Worm (Caenorhabditis elegans) whole organism, young adult: Measurements from ENCODE around the gene Y54G2A.77.
"Not testable (repeated sequence)": the region's sequence is repeated elsewhere in the genome, so short reads cannot be mapped to it uniquely, and the experiment has no call there.

Experiments used
- C06A6.2 ChIP-seq: fragments of 200-800 bp; sonication (Bioruptor generic); conservative IDR thresholded peaks from 2 replicates; pipeline ENCODE4 v1.3.6; 2022; ENCODE audit warnings: missing genetic modification characterization, missing compliant biosample characterization
- F33H1.4 ChIP-seq: fragments of 200-800 bp; sonication (Bioruptor generic); IDR thresholded peaks from 2 replicates; pipeline ENCODE4 v1.3.6; 2022; ENCODE audit warnings: missing genetic modification reagents, missing genetic modification characterization, missing compliant biosample characterization
- F49E8.2 ChIP-seq: sonication (generic microtip); optimal IDR thresholded peaks from 3 replicates; lab custom pipeline; 2017; ENCODE audit warnings: missing genetic modification characterization, mild to moderate bottlenecking, missing compliant biosample characterization, antibody characterized with exemption, moderate library complexity; ENCODE audit not compliant: insufficient read depth
- F57C9.4 ChIP-seq: sonication (generic microtip); optimal IDR thresholded peaks from 2 replicates; lab custom pipeline; 2017; ENCODE audit warnings: mild to moderate bottlenecking, missing genetic modification characterization, missing compliant biosample characterization
- K11D2.4 ChIP-seq: fragments of 200-800 bp; sonication (Bioruptor generic); IDR thresholded peaks from 2 replicates; pipeline ENCODE4 v1.3.6; 2022; ENCODE audit warnings: missing genetic modification reagents, missing genetic modification characterization, missing compliant biosample characterization
- T26A5.8 ChIP-seq: sonication (generic microtip); optimal IDR thresholded peaks from 2 replicates; lab custom pipeline; 2016; ENCODE audit warnings: missing genetic modification characterization, missing compliant biosample characterization
- Y53F4B.3 ChIP-seq: fragments of 200-800 bp; sonication (Bioruptor generic); IDR thresholded peaks from 2 replicates; pipeline ENCODE4 v1.3.6; 2022; ENCODE audit warnings: missing genetic modification reagents, missing genetic modification characterization, missing compliant biosample characterization
- Y95B8A.8 ChIP-seq: fragments of 200-800 bp; sonication (Bioruptor generic); IDR thresholded peaks from 2 replicates; pipeline ENCODE4 v1.3.6; 2022; ENCODE audit warnings: missing genetic modification reagents, missing genetic modification characterization, missing compliant biosample characterization
- atf-7 ChIP-seq: sonication (generic microtip); optimal IDR thresholded peaks from 2 replicates; lab custom pipeline; 2017; ENCODE audit warnings: mild to moderate bottlenecking, missing genetic modification characterization, missing compliant biosample characterization
- athp-1 ChIP-seq: sonication (generic microtip); optimal IDR thresholded peaks from 2 replicates; lab custom pipeline; 2017; ENCODE audit warnings: mild to moderate bottlenecking, missing genetic modification characterization, missing compliant biosample characterization
- attf-3 ChIP-seq: fragments of 200-800 bp; sonication (Bioruptor generic); conservative IDR thresholded peaks from 2 replicates; pipeline ENCODE4 v1.3.6; 2022; ENCODE audit warnings: missing genetic modification reagents, missing genetic modification characterization, missing compliant biosample characterization
- attf-6 ChIP-seq: fragments of 200-800 bp; sonication (Bioruptor generic); IDR thresholded peaks from 2 replicates; pipeline ENCODE4 v1.3.6; 2022; ENCODE audit warnings: missing genetic modification reagents, missing genetic modification characterization, missing compliant biosample characterization
- bed-1 ChIP-seq: fragments of 200-800 bp; sonication (Bioruptor generic); IDR thresholded peaks from 2 replicates; pipeline ENCODE4 v1.3.6; 2022; ENCODE audit warnings: missing genetic modification reagents, missing genetic modification characterization, missing compliant biosample characterization
- bed-2 ChIP-seq: fragments of 200-800 bp; sonication (Bioruptor generic); IDR thresholded peaks from 2 replicates; pipeline ENCODE4 v1.3.6; 2022; ENCODE audit warnings: missing genetic modification reagents, missing genetic modification characterization, missing compliant biosample characterization
- ceh-27 ChIP-seq: fragments of 200-800 bp; sonication (Bioruptor generic); optimal IDR thresholded peaks from 2 replicates; lab custom pipeline; 2018; ENCODE audit warnings: mild to moderate bottlenecking, missing genetic modification characterization, moderate library complexity, missing compliant biosample characterization
- ceh-58 ChIP-seq: fragments of 200-800 bp; sonication (Bioruptor generic); IDR thresholded peaks from 2 replicates; pipeline ENCODE4 v1.3.6; 2022; ENCODE audit warnings: missing genetic modification characterization, missing compliant biosample characterization
- ceh-91 ChIP-seq: fragments of 200-800 bp; sonication (Bioruptor generic); IDR thresholded peaks from 2 replicates; pipeline ENCODE4 v1.3.6; 2022; ENCODE audit warnings: missing genetic modification reagents, missing genetic modification characterization, missing compliant biosample characterization
- chd-7 ChIP-seq: sonication (generic microtip); optimal IDR thresholded peaks from 2 replicates; lab custom pipeline; 2016; ENCODE audit warnings: mild to moderate bottlenecking, missing genetic modification characterization, moderate library complexity, missing compliant biosample characterization
- dox-1 ChIP-seq: fragments of 200-800 bp; sonication (Bioruptor generic); IDR thresholded peaks from 2 replicates; pipeline ENCODE4 v1.3.6; 2022; ENCODE audit warnings: missing genetic modification reagents, missing genetic modification characterization, missing compliant biosample characterization
- egl-44 ChIP-seq: fragments of 200-800 bp; sonication (Bioruptor generic); IDR thresholded peaks from 2 replicates; pipeline ENCODE4 v1.3.6; 2022; ENCODE audit warnings: missing genetic modification reagents, missing genetic modification characterization, missing compliant biosample characterization
- ets-4 ChIP-seq: fragments of 200-800 bp; sonication (Bioruptor generic); optimal IDR thresholded peaks from 2 replicates; lab custom pipeline; 2018; ENCODE audit warnings: mild to moderate bottlenecking, missing genetic modification characterization, missing compliant biosample characterization
- him-1 ChIP-seq: sonication (generic microtip); optimal IDR thresholded peaks from 2 replicates; lab custom pipeline; 2016; ENCODE audit warnings: missing genotype, missing genetic modification reagents, missing genetic modification characterization, missing compliant biosample characterization
- hrde-1 ChIP-seq: sonication (generic microtip); optimal IDR thresholded peaks from 2 replicates; lab custom pipeline; 2016; ENCODE audit warnings: missing genetic modification characterization, mild to moderate bottlenecking, missing compliant biosample characterization, moderate library complexity, missing genotype, missing genetic modification reagents, borderline replicate concordance
- hsf-1 ChIP-seq: fragments of 200-800 bp; sonication (Bioruptor generic); IDR thresholded peaks from 2 replicates; pipeline ENCODE4 v1.3.6; 2022; ENCODE audit warnings: missing genetic modification reagents, missing genetic modification characterization, missing compliant biosample characterization
- lag-1 ChIP-seq: fragments of 200-800 bp; sonication (Bioruptor generic); IDR thresholded peaks from 2 replicates; pipeline ENCODE4 v1.3.6; 2022; ENCODE audit warnings: missing genetic modification reagents, missing genetic modification characterization, missing compliant biosample characterization
- let-526 ChIP-seq: fragments of 200-800 bp; sonication (Bioruptor generic); IDR thresholded peaks from 2 replicates; pipeline ENCODE4 v1.3.6; 2022; ENCODE audit warnings: missing genetic modification reagents, missing genetic modification characterization, missing compliant biosample characterization
- lin-40 ChIP-seq: sonication (generic microtip); optimal IDR thresholded peaks from 2 replicates; lab custom pipeline; 2016; ENCODE audit warnings: missing genetic modification characterization, mild to moderate bottlenecking, missing compliant biosample characterization, missing genotype, missing genetic modification reagents
- madf-6 ChIP-seq: fragments of 200-800 bp; sonication (Bioruptor generic); IDR thresholded peaks from 2 replicates; pipeline ENCODE4 v1.3.6; 2022; ENCODE audit warnings: missing genetic modification reagents, missing genetic modification characterization, missing compliant biosample characterization
- mel-28 ChIP-seq: sonication (generic microtip); optimal IDR thresholded peaks from 2 replicates; lab custom pipeline; 2016; ENCODE audit warnings: borderline replicate concordance, mild to moderate bottlenecking, missing genetic modification characterization, missing compliant biosample characterization
- mes-4 ChIP-seq: sonication (generic microtip); optimal IDR thresholded peaks from 2 replicates; lab custom pipeline; 2016; ENCODE audit warnings: missing genotype, missing genetic modification characterization, missing compliant biosample characterization
- mxl-1 ChIP-seq: sonication (generic microtip); optimal IDR thresholded peaks from 2 replicates; lab custom pipeline; 2016; ENCODE audit warnings: missing genetic modification characterization, missing compliant biosample characterization
- nfya-2 ChIP-seq: fragments of 200-800 bp; sonication (Bioruptor generic); IDR thresholded peaks from 2 replicates; pipeline ENCODE4 v1.3.6; 2022; ENCODE audit warnings: missing genetic modification reagents, missing genetic modification characterization, missing compliant biosample characterization
- nfyb-1 ChIP-seq: fragments of 200-800 bp; sonication (Bioruptor generic); IDR thresholded peaks from 2 replicates; pipeline ENCODE4 v1.3.6; 2022; ENCODE audit warnings: missing genetic modification reagents, missing genetic modification characterization, missing compliant biosample characterization
- nhr-179 ChIP-seq: sonication (generic microtip); optimal IDR thresholded peaks from 2 replicates; lab custom pipeline; 2016; ENCODE audit warnings: mild to moderate bottlenecking, missing genetic modification characterization, missing compliant biosample characterization
- nhr-27 ChIP-seq: fragments of 200-800 bp; sonication (Bioruptor generic); optimal IDR thresholded peaks from 2 replicates; lab custom pipeline; 2018; ENCODE audit warnings: mild to moderate bottlenecking, missing genetic modification characterization, moderate library complexity, missing compliant biosample characterization
- nhr-90 ChIP-seq: sonication (generic microtip); optimal IDR thresholded peaks from 2 replicates; lab custom pipeline; 2016; ENCODE audit warnings: missing genotype, mild to moderate bottlenecking, missing genetic modification characterization, missing compliant biosample characterization
- rcor-1 ChIP-seq: fragments of 200-800 bp; sonication (Bioruptor generic); IDR thresholded peaks from 2 replicates; pipeline ENCODE4 v1.3.6; 2022; ENCODE audit warnings: missing genetic modification reagents, missing genetic modification characterization, missing compliant biosample characterization
- rec-8 ChIP-seq, 2 experiments: sonication (generic microtip); optimal IDR thresholded peaks; 2 replicates each; lab custom pipeline; 2016; ENCODE audit warnings: mild to moderate bottlenecking in 2 of 2, missing genetic modification characterization in 2 of 2, missing genetic modification reagents in 2 of 2, missing genotype in 2 of 2, missing biosample characterization in 1 of 2, missing compliant biosample characterization in 1 of 2, moderate library complexity in 1 of 2
- tbp1 ChIP-seq: fragments of 200-800 bp; sonication (Bioruptor generic); optimal IDR thresholded peaks from 2 replicates; lab custom pipeline; 2018; ENCODE audit warnings: mild to moderate bottlenecking, missing genetic modification characterization, missing compliant biosample characterization
- ztf-22 ChIP-seq: fragments of 200-800 bp; sonication (Bioruptor generic); optimal IDR thresholded peaks from 2 replicates; lab custom pipeline; 2018; ENCODE audit warnings: mild to moderate bottlenecking, missing genetic modification characterization, moderate library complexity, missing compliant biosample characterization
- ztf-25 ChIP-seq: fragments of 200-800 bp; sonication (Bioruptor generic); IDR thresholded peaks from 2 replicates; pipeline ENCODE4 v1.3.6; 2022; ENCODE audit warnings: missing genetic modification reagents, missing genetic modification characterization, missing compliant biosample characterization

The Y54G2A.77 gene

ce11 chrIV:2762380-2762779 is at the start of gene Y54G2A.77:
TSS of gene Y54G2A.77 (plus strand) at chrIV:2762680.
- TF ChIP-seq attf-3 (GFP tag; lab: Robert Waterston, UW) (no peak), ztf-22 (GFP tag; lab: Kevin White, UChicago) (no peak), C06A6.2 (GFP tag; lab: Robert Waterston, UW) (no peak), Y95B8A.8 (GFP tag; lab: Robert Waterston, UW) (no peak), madf-6 (GFP tag; lab: Robert Waterston, UW) (no peak), dox-1 (GFP tag; lab: Robert Waterston, UW) (no peak), atf-7 (no peak), bed-2 (GFP tag; lab: Robert Waterston, UW) (no peak), lin-40 (tag; lab: Kevin White, UChicago) (no peak), F49E8.2 (tag; lab: Kevin White, UChicago) (no peak), nfyb-1 (GFP tag; lab: Robert Waterston, UW) (no peak), mel-28 (tag; lab: Kevin White, UChicago) (no peak), K11D2.4 (no peak), lag-1 (no peak), ceh-91 (GFP tag; lab: Robert Waterston, UW) (no peak)

- TF ChIP-seq attf-3 (GFP tag; lab: Robert Waterston, UW) (no peak), chd-7 (tag; lab: Kevin White, UChicago) (no peak)
- TF ChIP-seq, all 124 proteins: peak for 0
These were observed 49.5 kb upstream of the Y54G2A.77 start, which contains the start of gene Y94H6A.12 for ce11 chrIV:2712935-2713334. TSS of gene Y94H6A.12 (minus strand) at chrIV:2713035.

ce11 chrIV:2716474-2716873 is 46.0 kb upstream of the Y54G2A.77 start, which contains the start of gene Y94H6A.7:
TSS of gene Y94H6A.7 (minus strand) at chrIV:2716574.
- not testable (repeated sequence) for TF ChIP-seq let-526 (GFP tag; lab: Robert Waterston, UW); F33H1.4 (GFP tag; lab: Robert Waterston, UW); mxl-1 (tag; lab: Kevin White, UChicago)

ce11 chrIV:2719734-2720133 is 42.7 kb upstream of the Y54G2A.77 start, which contains the start of gene ndua-12:
TSS of gene ndua-12 (minus strand) at chrIV:2719834.
- not testable (repeated sequence) for TF ChIP-seq athp-1, nfya-2, hsf-1

- no peak for TF ChIP-seq hrde-1
- no peak for TF ChIP-seq nhr-90 (tag; lab: Kevin White, UChicago)
- no peak for TF ChIP-seq ets-4 (GFP tag; lab: Kevin White, UChicago)
- TF ChIP-seq mel-28 (tag; lab: Kevin White, UChicago) = no peak
- TF ChIP-seq nfyb-1 (GFP tag; lab: Robert Waterston, UW) = peak; percentile 83
- TF ChIP-seq bed-1 (GFP tag; lab: Robert Waterston, UW) = no peak
- TF ChIP-seq tbp1 (GFP tag; lab: Kevin White, UChicago) = peak; percentile 58
- TF ChIP-seq nhr-179 (tag; lab: Kevin White, UChicago) = no peak
- peak; percentile 26 for TF ChIP-seq ceh-27 (GFP tag; lab: Kevin White, UChicago)
- no peak for TF ChIP-seq chd-7 (tag; lab: Kevin White, UChicago)
- TF ChIP-seq rcor-1 = peak; percentile 56; the same call in 1 of the 2 replicates
- no peak for TF ChIP-seq nhr-27
- TF ChIP-seq T26A5.8 = no peak
- TF ChIP-seq ztf-25 (GFP tag; lab: Robert Waterston, UW) = no peak
- TF ChIP-seq F57C9.4 = no peak
- no peak for TF ChIP-seq ceh-58 (GFP tag; lab: Robert Waterston, UW)
- no peak for TF ChIP-seq him-1 (tag; lab: Kevin White, UChicago)
- TF ChIP-seq egl-44 (GFP tag; lab: Robert Waterston, UW) = no peak
- 0 out of 2 replicates have a peak, but pooled peaks have one; percentile 33 for TF ChIP-seq attf-6
- peak in 1 of 2 experiments; percentile 1 for TF ChIP-seq rec-8 (tag; optimal IDR thresholded peaks at IDR 0.05; lab: Kevin White, UChicago)
- TF ChIP-seq madf-6 (GFP tag; lab: Robert Waterston, UW) = peak; percentile 62
- TF ChIP-seq athp-1 = no peak
- no peak for TF ChIP-seq mes-4 (tag; lab: Kevin White, UChicago)
- no peak for TF ChIP-seq Y53F4B.3 (GFP tag; lab: Robert Waterston, UW)
These were observed 36.7 kb upstream of the Y54G2A.77 start, which contains the start of gene ubxn-2 for ce11 chrIV:2725784-2726183. TSS of gene ubxn-2 (minus strand) at chrIV:2725819.
